Worm (Caenorhabditis elegans) whole organism, young adult: ENCODE measurements around the gene Y45F10D.16.

ENCODE experiments used
- F10E7.11 ChIP-seq: sonication (generic microtip); optimal IDR thresholded peaks from 2 replicates; lab custom pipeline; 2017; ENCODE audit warnings: mild to moderate bottlenecking, missing genetic modification characterization, moderate library complexity, missing compliant biosample characterization
- F22D6.2 ChIP-seq: sonication (generic microtip); optimal IDR thresholded peaks from 2 replicates; lab custom pipeline; 2016; ENCODE audit warnings: mild to moderate bottlenecking, missing genetic modification characterization, missing compliant biosample characterization
- F49E8.2 ChIP-seq: sonication (generic microtip); optimal IDR thresholded peaks from 3 replicates; lab custom pipeline; 2017; ENCODE audit warnings: missing genetic modification characterization, mild to moderate bottlenecking, missing compliant biosample characterization, antibody characterized with exemption, moderate library complexity; ENCODE audit not compliant: insufficient read depth
- F52B5.7 ChIP-seq: sonication (generic microtip); optimal IDR thresholded peaks from 2 replicates; lab custom pipeline; 2016; ENCODE audit warnings: mild to moderate bottlenecking, missing genetic modification characterization, missing compliant biosample characterization
- F57A8.1 ChIP-seq: fragments of 200-800 bp; sonication (Bioruptor generic); optimal IDR thresholded peaks from 2 replicates; lab custom pipeline; 2018; ENCODE audit warnings: mild to moderate bottlenecking, missing genetic modification characterization, moderate library complexity, missing compliant biosample characterization
- Y53G8AR.9 ChIP-seq: fragments of 200-800 bp; sonication (Bioruptor generic); conservative IDR thresholded peaks from 2 replicates; pipeline ENCODE4 v1.3.6; 2022; ENCODE audit warnings: missing genetic modification reagents, missing genetic modification characterization, missing compliant biosample characterization
- Y79H2A.3 ChIP-seq: fragments of 200-800 bp; sonication (Bioruptor generic); conservative IDR thresholded peaks from 2 replicates; pipeline ENCODE4 v1.3.6; 2022; ENCODE audit warnings: missing genetic modification reagents, missing genetic modification characterization, missing compliant biosample characterization
- ZK185.1 ChIP-seq: sonication (generic microtip); optimal IDR thresholded peaks from 2 replicates; lab custom pipeline; 2016; ENCODE audit warnings: mild to moderate bottlenecking, missing genetic modification characterization, missing compliant biosample characterization; ENCODE audit not compliant: poor library complexity, severe bottlenecking
- ama-1 ChIP-seq, 3 experiments: fragments of 150-350 bp in 1 of 3; sonication (generic microtip) in 2 of 3; optimal IDR thresholded peaks; 2 replicates each; lab custom pipeline; 2014 to 2018; ENCODE audit warnings: missing biosample characterization in 2 of 3, missing genetic modification characterization in 2 of 3, missing genetic modification reagents in 2 of 3
- atf-7 ChIP-seq: sonication (generic microtip); optimal IDR thresholded peaks from 2 replicates; lab custom pipeline; 2017; ENCODE audit warnings: mild to moderate bottlenecking, missing genetic modification characterization, missing compliant biosample characterization
- athp-1 ChIP-seq: sonication (generic microtip); optimal IDR thresholded peaks from 2 replicates; lab custom pipeline; 2017; ENCODE audit warnings: mild to moderate bottlenecking, missing genetic modification characterization, missing compliant biosample characterization
- attf-5 ChIP-seq: fragments of 200-800 bp; sonication (Bioruptor generic); optimal IDR thresholded peaks from 2 replicates; lab custom pipeline; 2018; ENCODE audit warnings: mild to moderate bottlenecking, missing genetic modification characterization, missing compliant biosample characterization
- attf-6 ChIP-seq: fragments of 200-800 bp; sonication (Bioruptor generic); IDR thresholded peaks from 2 replicates; pipeline ENCODE4 v1.3.6; 2022; ENCODE audit warnings: missing genetic modification reagents, missing genetic modification characterization, missing compliant biosample characterization
- cebp-1 ChIP-seq, 2 experiments: fragments of 200-800 bp in 1 of 2; sonication (Bioruptor generic) in 1 of 2; sonication (generic microtip) in 1 of 2; IDR thresholded peaks in 1 of 2; optimal IDR thresholded peaks in 1 of 2; 2 replicates each; pipeline versions ENCODE4 v1.3.6 to Lab custom; 2017 to 2022; ENCODE audit warnings: missing compliant biosample characterization in 2 of 2, missing genetic modification characterization in 2 of 2, mild to moderate bottlenecking in 1 of 2, missing genetic modification reagents in 1 of 2, moderate library complexity in 1 of 2
- cebp-2 ChIP-seq: fragments of 200-800 bp; sonication (Bioruptor generic); IDR thresholded peaks from 2 replicates; pipeline ENCODE4 v1.3.6; 2022; ENCODE audit warnings: missing genetic modification characterization, missing compliant biosample characterization
- ceh-40 ChIP-seq: fragments of 200-800 bp; sonication (Bioruptor generic); IDR thresholded peaks from 2 replicates; pipeline ENCODE4 v1.3.6; 2022; ENCODE audit warnings: missing genetic modification characterization, missing compliant biosample characterization
- die-1 ChIP-seq: sonication (generic microtip); optimal IDR thresholded peaks from 2 replicates; lab custom pipeline; 2016; ENCODE audit warnings: missing genotype, mild to moderate bottlenecking, missing genetic modification characterization, missing compliant biosample characterization
- dox-1 ChIP-seq: fragments of 200-800 bp; sonication (Bioruptor generic); IDR thresholded peaks from 2 replicates; pipeline ENCODE4 v1.3.6; 2022; ENCODE audit warnings: missing genetic modification reagents, missing genetic modification characterization, missing compliant biosample characterization
- egl-44 ChIP-seq: fragments of 200-800 bp; sonication (Bioruptor generic); IDR thresholded peaks from 2 replicates; pipeline ENCODE4 v1.3.6; 2022; ENCODE audit warnings: missing genetic modification reagents, missing genetic modification characterization, missing compliant biosample characterization
- fkh-3 ChIP-seq: sonication (generic microtip); optimal IDR thresholded peaks from 2 replicates; lab custom pipeline; 2016; ENCODE audit warnings: mild to moderate bottlenecking, missing genetic modification characterization, missing compliant biosample characterization
- him-1 ChIP-seq: sonication (generic microtip); optimal IDR thresholded peaks from 2 replicates; lab custom pipeline; 2016; ENCODE audit warnings: missing genotype, missing genetic modification reagents, missing genetic modification characterization, missing compliant biosample characterization
- hlh-26 ChIP-seq: fragments of 200-800 bp; sonication (Bioruptor generic); conservative IDR thresholded peaks from 2 replicates; pipeline ENCODE4 v1.3.6; 2022; ENCODE audit warnings: missing genetic modification reagents, missing genetic modification characterization, missing compliant biosample characterization
- hsf-1 ChIP-seq: fragments of 200-800 bp; sonication (Bioruptor generic); IDR thresholded peaks from 2 replicates; pipeline ENCODE4 v1.3.6; 2022; ENCODE audit warnings: missing genetic modification reagents, missing genetic modification characterization, missing compliant biosample characterization
- lin-35 ChIP-seq, 3 experiments: fragments of 150-350 bp in 2 of 3; sonication (generic microtip) in 1 of 3; optimal IDR thresholded peaks; 2 replicates each; lab custom pipeline; 2014 to 2018; ENCODE audit warnings: missing biosample characterization in 3 of 3, missing genetic modification characterization in 3 of 3, missing genetic modification reagents in 3 of 3
- lin-54 ChIP-seq: fragments of 200-800 bp; sonication (Bioruptor generic); optimal IDR thresholded peaks from 2 replicates; lab custom pipeline; 2018; ENCODE audit warnings: mild to moderate bottlenecking, missing genetic modification characterization, missing compliant biosample characterization
- madf-6 ChIP-seq: fragments of 200-800 bp; sonication (Bioruptor generic); IDR thresholded peaks from 2 replicates; pipeline ENCODE4 v1.3.6; 2022; ENCODE audit warnings: missing genetic modification reagents, missing genetic modification characterization, missing compliant biosample characterization
- mel-28 ChIP-seq: sonication (generic microtip); optimal IDR thresholded peaks from 2 replicates; lab custom pipeline; 2016; ENCODE audit warnings: borderline replicate concordance, mild to moderate bottlenecking, missing genetic modification characterization, missing compliant biosample characterization
- mes-4 ChIP-seq: sonication (generic microtip); optimal IDR thresholded peaks from 2 replicates; lab custom pipeline; 2016; ENCODE audit warnings: missing genotype, missing genetic modification characterization, missing compliant biosample characterization
- nfya-1 ChIP-seq: sonication (generic microtip); optimal IDR thresholded peaks from 2 replicates; lab custom pipeline; 2017; ENCODE audit warnings: antibody characterized with exemption, missing compliant biosample characterization, missing genetic modification characterization, borderline replicate concordance; ENCODE audit not compliant: insufficient read depth
- nhr-120 ChIP-seq: fragments of 200-800 bp; sonication (Bioruptor generic); IDR thresholded peaks from 2 replicates; pipeline ENCODE4 v1.3.6; 2022; ENCODE audit warnings: missing genetic modification characterization, missing compliant biosample characterization
- nhr-90 ChIP-seq: sonication (generic microtip); optimal IDR thresholded peaks from 2 replicates; lab custom pipeline; 2016; ENCODE audit warnings: missing genotype, mild to moderate bottlenecking, missing genetic modification characterization, missing compliant biosample characterization
- rcor-1 ChIP-seq: fragments of 200-800 bp; sonication (Bioruptor generic); IDR thresholded peaks from 2 replicates; pipeline ENCODE4 v1.3.6; 2022; ENCODE audit warnings: missing genetic modification reagents, missing genetic modification characterization, missing compliant biosample characterization
- rpc-1 ChIP-seq, 2 experiments: fragments of 150-350 bp in 1 of 2; sonication (generic microtip) in 1 of 2; optimal IDR thresholded peaks; 2 replicates each; lab custom pipeline; 2014 to 2018; ENCODE audit warnings: missing biosample characterization in 1 of 2, missing genetic modification characterization in 1 of 2, missing genetic modification reagents in 1 of 2, missing genotype in 1 of 2
- sea-2 ChIP-seq: fragments of 200-800 bp; sonication (Bioruptor generic); IDR thresholded peaks from 2 replicates; pipeline ENCODE4 v1.3.6; 2022; ENCODE audit warnings: missing genetic modification characterization, missing compliant biosample characterization
- snpc-1.3 ChIP-seq: sonication (generic microtip); optimal IDR thresholded peaks from 2 replicates; lab custom pipeline; 2017; ENCODE audit warnings: missing genetic modification characterization, mild to moderate bottlenecking, missing compliant biosample characterization, antibody characterized with exemption, moderate library complexity, missing genotype, missing genetic modification reagents; ENCODE audit not compliant: insufficient read depth
- snpc-4 ChIP-seq, 5 experiments: fragments of 150-350 bp in 1 of 5; sonication (generic microtip) in 4 of 5; optimal IDR thresholded peaks; 2 replicates each; lab custom pipeline; 2014 to 2018; ENCODE audit warnings: missing genetic modification characterization in 5 of 5, missing biosample characterization in 3 of 5, antibody characterized with exemption in 2 of 5, mild to moderate bottlenecking in 2 of 5, missing compliant biosample characterization in 2 of 5, missing genotype in 2 of 5, moderate library complexity in 2 of 5, missing genetic modification reagents in 1 of 5
- somi-1 ChIP-seq: fragments of 200-800 bp; sonication (Bioruptor generic); optimal IDR thresholded peaks from 2 replicates; lab custom pipeline; 2018; ENCODE audit warnings: mild to moderate bottlenecking, missing genetic modification characterization, missing compliant biosample characterization
- sptf-2 ChIP-seq: fragments of 200-800 bp; sonication (Bioruptor generic); optimal IDR thresholded peaks from 2 replicates; lab custom pipeline; 2018; ENCODE audit warnings: mild to moderate bottlenecking, missing genetic modification characterization, missing compliant biosample characterization
- zfh-2 ChIP-seq: fragments of 200-800 bp; sonication (Bioruptor generic); conservative IDR thresholded peaks from 2 replicates; pipeline ENCODE4 v1.3.6; 2022; ENCODE audit warnings: missing genetic modification reagents, missing genetic modification characterization, missing compliant biosample characterization
- ztf-18 ChIP-seq: sonication (generic microtip); optimal IDR thresholded peaks from 2 replicates; lab custom pipeline; 2016; ENCODE audit warnings: missing genotype, mild to moderate bottlenecking, missing genetic modification characterization, missing compliant biosample characterization
- ztf-25 ChIP-seq: fragments of 200-800 bp; sonication (Bioruptor generic); IDR thresholded peaks from 2 replicates; pipeline ENCODE4 v1.3.6; 2022; ENCODE audit warnings: missing genetic modification reagents, missing genetic modification characterization, missing compliant biosample characterization
- ztf-6 ChIP-seq: fragments of 200-800 bp; sonication (Bioruptor generic); IDR thresholded peaks from 2 replicates; pipeline ENCODE4 v1.3.6; 2022; ENCODE audit warnings: missing genetic modification reagents, missing genetic modification characterization, missing compliant biosample characterization

Gene Y45F10D.16

ce11 chrIV:13778710-13779109 is 2.5 kb downstream of the Y45F10D.16 start, which contains the start of gene gly-10:
gly-10 (plus strand) TSS chrIV:13779096.
- peak; percentile 50 for TF ChIP-seq madf-6 (GFP tag; lab: Robert Waterston, UW)
- TF ChIP-seq rcor-1 (GFP tag; lab: Robert Waterston, UW), result peak; percentile 6; the same call in 1 of the 2 replicates
- no peak for TF ChIP-seq atf-7 (tag; lab: Kevin White, UChicago)
- TF ChIP-seq Y79H2A.3 (GFP tag; lab: Robert Waterston, UW), result no peak
- peak; percentile 76; the same call in 1 of the 2 replicates for TF ChIP-seq attf-6 (GFP tag; lab: Robert Waterston, UW)
- TF ChIP-seq ztf-25 (GFP tag; lab: Robert Waterston, UW), result no peak
- peak; percentile 36; the same call in 1 of the 2 replicates for TF ChIP-seq cebp-2 (GFP tag; lab: Robert Waterston, UW)
- no peak for TF ChIP-seq snpc-4 (GFP tag; optimal IDR thresholded peaks at IDR 0.05; lab: Kevin White, UChicago)
- TF ChIP-seq snpc-4 (tag; optimal IDR thresholded peaks at IDR 0.05; lab: Kevin White, UChicago), result peak in 2 of 4 experiments; percentile 47 to 71
- TF ChIP-seq sea-2 (GFP tag; lab: Robert Waterston, UW), result no peak
- no peak for TF ChIP-seq rpc-1 (optimal IDR thresholded peaks at IDR 0.05; lab: Kevin White, UChicago)
- no peak for TF ChIP-seq rpc-1 (tag; optimal IDR thresholded peaks at IDR 0.05; lab: Kevin White, UChicago)
- TF ChIP-seq F49E8.2, result no peak
- no peak for TF ChIP-seq F10E7.11 (tag; lab: Kevin White, UChicago)
- peak; percentile 27 for TF ChIP-seq lin-54 (GFP tag; lab: Kevin White, UChicago)
- no peak for TF ChIP-seq nhr-120 (GFP tag; lab: Robert Waterston, UW)
- 0 out of 2 replicates have a peak, but pooled peaks have one; percentile 27 for TF ChIP-seq zfh-2 (GFP tag; lab: Robert Waterston, UW)

- TF ChIP-seq Y79H2A.3 (GFP tag; lab: Robert Waterston, UW), result no peak
- TF ChIP-seq F57A8.1 (GFP tag; lab: Kevin White, UChicago), result no peak
- TF ChIP-seq zfh-2 (GFP tag; lab: Robert Waterston, UW), result no peak
- no peak for TF ChIP-seq lin-54 (GFP tag; lab: Kevin White, UChicago)
- no peak for TF ChIP-seq sptf-2 (GFP tag; lab: Kevin White, UChicago)
- TF ChIP-seq cebp-1 (GFP tag; IDR thresholded peaks at IDR 0.05; lab: Robert Waterston, UW), result no peak
- no peak for TF ChIP-seq cebp-1 (tag; optimal IDR thresholded peaks at IDR 0.05; lab: Kevin White, UChicago)
- TF ChIP-seq lin-35 (GFP tag; optimal IDR thresholded peaks at IDR 0.05; lab: Kevin White, UChicago), result no peak
- TF ChIP-seq attf-5 (GFP tag; lab: Kevin White, UChicago), result no peak
- TF ChIP-seq mel-28, result no peak
- no peak for TF ChIP-seq nfya-1 (tag; lab: Kevin White, UChicago)
- TF ChIP-seq nhr-90 (tag; lab: Kevin White, UChicago), result no peak
- TF ChIP-seq attf-6 (GFP tag; lab: Robert Waterston, UW), result peak; percentile 74; the same call in 1 of the 2 replicates
- TF ChIP-seq sea-2 (GFP tag; lab: Robert Waterston, UW), result no peak
- peak; percentile 26 for TF ChIP-seq athp-1 (tag; lab: Kevin White, UChicago)
- no peak for TF ChIP-seq F22D6.2 (tag; lab: Kevin White, UChicago)
- no peak for TF ChIP-seq ama-1 (optimal IDR thresholded peaks at IDR 0.05; lab: Kevin White, UChicago)
- peak in 1 of 2 experiments; percentile 19 for TF ChIP-seq ama-1 (GFP tag; optimal IDR thresholded peaks at IDR 0.05; lab: Kevin White, UChicago)
- TF ChIP-seq snpc-4 (GFP tag; optimal IDR thresholded peaks at IDR 0.05; lab: Kevin White, UChicago), result no peak
- peak in 1 of 4 experiments; percentile 73 for TF ChIP-seq snpc-4 (tag; optimal IDR thresholded peaks at IDR 0.05; lab: Kevin White, UChicago)
- TF ChIP-seq mes-4 (tag; lab: Kevin White, UChicago), result no peak
- no peak for TF ChIP-seq ZK185.1 (tag; lab: Kevin White, UChicago)
- no peak for TF ChIP-seq fkh-3 (tag; lab: Kevin White, UChicago)
- TF ChIP-seq madf-6 (GFP tag; lab: Robert Waterston, UW), result no peak
- no peak for TF ChIP-seq die-1
- TF ChIP-seq ztf-6 (GFP tag; lab: Robert Waterston, UW), result no peak
- TF ChIP-seq ceh-40, result no peak
- TF ChIP-seq dox-1 (GFP tag; lab: Robert Waterston, UW), result no peak
- peak; percentile 22 for TF ChIP-seq him-1 (tag; lab: Kevin White, UChicago)
- no peak for TF ChIP-seq hlh-26 (GFP tag; lab: Robert Waterston, UW)
- no peak for TF ChIP-seq snpc-1.3 (tag; lab: Kevin White, UChicago)
- TF ChIP-seq ztf-18 (tag; lab: Kevin White, UChicago), result peak; percentile 20
- TF ChIP-seq somi-1 (GFP tag; lab: Kevin White, UChicago), result no peak
- TF ChIP-seq Y53G8AR.9 (GFP tag; lab: Robert Waterston, UW), result no peak
- TF ChIP-seq egl-44, result no peak
- no peak for TF ChIP-seq F52B5.7 (tag; lab: Kevin White, UChicago)
- no peak for TF ChIP-seq hsf-1 (GFP tag; lab: Robert Waterston, UW)
These were observed 6.1 kb downstream of the Y45F10D.16 start for ce11 chrIV:13782319-13782718.
